Fruit fly (Drosophila melanogaster) whole organism: ENCODE results near the gene P5cr.

Source experiments
- pan ChIP-seq: fragments of >200 bp; optimal IDR thresholded peaks from 2 replicates; lab custom pipeline; 2017
- psq ChIP-seq: fragments of >200 bp; optimal IDR thresholded peaks from 2 replicates; lab custom pipeline; 2017

- no peak for TF ChIP-seq psq (lab: Kevin White, UChicago)
- no peak for TF ChIP-seq pan
Observed at dm6 chr3R:19010923-19011322, 17.8 kb upstream of the P5cr start.
